Worm (Caenorhabditis elegans) whole organism, mixed stage, embryonic: ENCODE measurements around the gene ceh-19.

ENCODE experiments used
- elt-3 ChIP-seq: fragments of 150-350 bp; optimal IDR thresholded peaks from 2 replicates; lab custom pipeline; 2014; ENCODE audit warnings: missing biosample characterization, missing genetic modification characterization
- ham-2 ChIP-seq: fragments of 200-800 bp; sonication (Bioruptor generic); optimal IDR thresholded peaks from 2 replicates; lab custom pipeline; 2018; ENCODE audit warnings: mild to moderate bottlenecking, missing genetic modification characterization, missing compliant biosample characterization
- lin-13 ChIP-seq: fragments of 150-350 bp; optimal IDR thresholded peaks from 2 replicates; lab custom pipeline; 2014; ENCODE audit warnings: missing biosample characterization, missing genetic modification characterization
- lin-32 ChIP-seq: fragments of 200-800 bp; sonication (Bioruptor generic); optimal IDR thresholded peaks from 2 replicates; lab custom pipeline; 2018; ENCODE audit warnings: mild to moderate bottlenecking, missing genetic modification characterization, missing compliant biosample characterization
- mep-1 ChIP-seq: fragments of 150-350 bp; optimal IDR thresholded peaks from 2 replicates; lab custom pipeline; 2017; ENCODE audit warnings: missing biosample characterization, missing genetic modification reagents, missing genetic modification characterization, inconsistent platforms
- mls-2 ChIP-seq: sonication (generic microtip); optimal IDR thresholded peaks from 2 replicates; lab custom pipeline; 2016; ENCODE audit warnings: mild to moderate bottlenecking, missing genetic modification characterization, moderate library complexity, missing compliant biosample characterization
- nhr-28 ChIP-seq: fragments of 150-350 bp; optimal IDR thresholded peaks from 2 replicates; lab custom pipeline; 2014; ENCODE audit warnings: missing biosample characterization, missing genetic modification characterization
- nhr-76 ChIP-seq: sonication (generic microtip); optimal IDR thresholded peaks from 2 replicates; lab custom pipeline; 2017; ENCODE audit warnings: missing biosample characterization, missing genetic modification characterization
- pha-4 ChIP-seq: fragments of 150-350 bp; optimal IDR thresholded peaks from 2 replicates; lab custom pipeline; 2018; ENCODE audit warnings: missing biosample characterization, missing genetic modification reagents, missing genetic modification characterization
- unc-62 ChIP-seq: fragments of 150-350 bp; optimal IDR thresholded peaks from 2 replicates; lab custom pipeline; 2014; ENCODE audit warnings: missing biosample characterization, missing genetic modification reagents, missing genetic modification characterization

DNA sequence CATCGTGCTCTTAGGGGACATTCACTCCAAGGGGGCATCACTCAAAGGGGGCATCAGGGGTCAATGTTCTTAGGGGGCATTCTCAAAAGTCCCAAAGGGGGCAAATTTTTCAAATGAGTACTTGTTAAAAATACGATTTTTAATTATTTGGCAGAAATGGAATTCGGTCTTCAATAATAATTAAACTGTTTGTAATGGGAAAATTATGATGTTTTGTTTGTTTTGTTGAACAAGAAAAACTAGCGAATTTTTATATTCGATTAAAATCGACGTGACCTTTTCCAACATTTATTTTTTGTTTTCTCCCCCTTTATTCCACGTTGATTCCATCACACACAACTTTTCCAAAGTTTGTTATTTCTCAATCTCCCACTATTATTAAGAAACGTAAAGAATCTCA is 11.3 kb upstream of the ceh-19 start, which contains the start of gene F57H12.5:
- TF ChIP-seq nhr-76 (no peak), pha-4 (no peak), mep-1 (no peak), nhr-28 (no peak), unc-62 (no peak), ham-2 (GFP tag; lab: Kevin White, UChicago) (no peak), mls-2 (tag; lab: Kevin White, UChicago) (no peak), lin-13 (tag; lab: Kevin White, UChicago) (no peak), lin-32 (GFP tag; lab: Kevin White, UChicago) (no peak), elt-3 (no peak)
